Worm (Caenorhabditis elegans): ENCODE results near the gene hlh-10.

The hlh-10 gene

ce11 chrV:9291919-9292318, 9.9 kb upstream of the hlh-10 start, which contains the start of gene ZK682.7:
ZK682.7 (minus strand) TSS chrV:9292165.
- TF ChIP-seq unc-62 (GFP tag; optimal IDR thresholded peaks at IDR 0.05), result no peak

ce11 chrV:9287460-9287859, 5.5 kb upstream of the hlh-10 start, which contains the start of gene lron-2:
lron-2 (minus strand) TSS chrV:9287560.
- no peak for TF ChIP-seq unc-62 (GFP tag; optimal IDR thresholded peaks at IDR 0.05)

- TF ChIP-seq unc-62 (GFP tag; optimal IDR thresholded peaks at IDR 0.05), result no peak
These were observed 1.4 kb upstream of the hlh-10 start for ce11 chrV:9283452-9283851.

ce11 chrV:9274127-9275042, 7.6 kb downstream of the hlh-10 start:
- no peak for TF ChIP-seq unc-62 (GFP tag; optimal IDR thresholded peaks at IDR 0.05)

- TF ChIP-seq unc-62 (GFP tag; optimal IDR thresholded peaks at IDR 0.05), result no peak
These were observed 8.4 kb downstream of the hlh-10 start for ce11 chrV:9273587-9273986.

ce11 chrV:9272624-9273023, 9.4 kb downstream of the hlh-10 start:
- TF ChIP-seq unc-62 (GFP tag; optimal IDR thresholded peaks at IDR 0.05), result no peak

ce11 chrV:9271835-9272234, 10.2 kb downstream of the hlh-10 start:
- no peak for TF ChIP-seq unc-62 (GFP tag; optimal IDR thresholded peaks at IDR 0.05)

ce11 chrV:9270442-9270841, 11.6 kb downstream of the hlh-10 start:
- no peak for TF ChIP-seq unc-62 (GFP tag; optimal IDR thresholded peaks at IDR 0.05)

ce11 chrV:9268202-9268601, 13.8 kb downstream of the hlh-10 start:
- TF ChIP-seq unc-62 (GFP tag; optimal IDR thresholded peaks at IDR 0.05), result no peak

- no peak for TF ChIP-seq unc-62 (GFP tag; optimal IDR thresholded peaks at IDR 0.05)
These were observed 15.6 kb downstream of the hlh-10 start, which contains the start of gene slc-17.7 for ce11 chrV:9266399-9266798. slc-17.7 (minus strand) TSS chrV:9266499.

- no peak for TF ChIP-seq unc-62 (GFP tag; optimal IDR thresholded peaks at IDR 0.05)
These were observed 19.3 kb downstream of the hlh-10 start for ce11 chrV:9262708-9263107.

ce11 chrV:9261492-9261891, 20.5 kb downstream of the hlh-10 start, which contains the start of gene nhr-36:
nhr-36 (minus strand) TSS chrV:9261592.
- no peak for TF ChIP-seq unc-62 (GFP tag; optimal IDR thresholded peaks at IDR 0.05)

ce11 chrV:9260411-9260810, 21.6 kb downstream of the hlh-10 start:
- no peak for TF ChIP-seq unc-62 (GFP tag; optimal IDR thresholded peaks at IDR 0.05)

ce11 chrV:9257467-9257866, 24.5 kb downstream of the hlh-10 start, which contains the start of gene F07C3.16:
F07C3.16 (minus strand) TSS chrV:9257567.
- TF ChIP-seq unc-62 (GFP tag; optimal IDR thresholded peaks at IDR 0.05), result no peak

- no peak for TF ChIP-seq unc-62 (GFP tag; optimal IDR thresholded peaks at IDR 0.05)
These were observed 26.5 kb downstream of the hlh-10 start for ce11 chrV:9255480-9255879.

ce11 chrV:9254012-9254696, 27.9 kb downstream of the hlh-10 start, which contains the start of gene F07C3.9:
F07C3.9 (minus strand) TSS chrV:9254646.
- no peak for TF ChIP-seq unc-62 (GFP tag; optimal IDR thresholded peaks at IDR 0.05)

Measured in whole organism, dauer.